Worm (Caenorhabditis elegans): ENCODE results near the gene ddx-17.

DNA sequence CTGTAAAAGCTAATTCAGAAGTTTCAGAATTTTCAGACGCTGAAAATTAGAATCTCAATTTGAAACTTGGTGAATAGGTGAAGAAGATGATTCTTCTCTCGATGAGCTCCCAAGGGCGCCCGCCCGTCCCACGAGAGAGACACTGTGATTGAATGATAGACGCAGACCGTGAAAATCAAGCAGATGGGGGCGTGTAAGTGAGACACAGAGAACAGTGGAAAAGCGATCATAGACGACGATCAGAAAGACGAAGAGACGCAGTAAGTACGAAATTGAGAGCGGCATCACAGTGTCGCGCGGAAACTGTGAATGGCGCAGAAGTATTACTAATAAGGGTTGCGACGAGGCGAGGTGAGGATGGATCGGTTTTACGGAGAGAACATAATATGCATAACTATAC is 9.4 kb downstream of the ddx-17 start:
- TF ChIP-seq pes-1 (GFP tag; IDR thresholded peaks at IDR 0.05) (no peak), ama-1 (optimal IDR thresholded peaks at IDR 0.05) (no peak), ceh-13 (GFP tag; optimal IDR thresholded peaks at IDR 0.05) (no peak), aly-1 (tag; optimal IDR thresholded peaks at IDR 0.05) (no peak), F13C5.2 (tag; optimal IDR thresholded peaks at IDR 0.05) (no peak), sea-1 (GFP tag; conservative IDR thresholded peaks at IDR 0.05) (no peak), ceh-36 (tag; optimal IDR thresholded peaks at IDR 0.05) (no peak)
